Fruit fly (Drosophila melanogaster): Measurements from ENCODE around the gene CG3552.

The CG3552 gene

dm6 chr3L:9429665-9430607 lies 26.2 kb upstream of the CG3552 start, which contains the start of the genes RpS17 and MTF-1 (continued):
- no peak for TF ChIP-seq CG10959 (GFP tag; IDR thresholded peaks at IDR 0.05)
- TF ChIP-seq CG1832 (GFP tag; optimal IDR thresholded peaks at IDR 0.05) = no peak
- TF ChIP-seq Fer3 (tag; optimal IDR thresholded peaks at IDR 0.05) = peak; percentile 24
- no peak for TF ChIP-seq ab (GFP tag; optimal IDR thresholded peaks at IDR 0.05)
- TF ChIP-seq vnd (GFP tag; IDR thresholded peaks at IDR 0.05; ENCODE audit: partially characterized antibody) = no peak
- TF ChIP-seq croc (GFP tag; conservative IDR thresholded peaks at IDR 0.05) = no peak
- TF ChIP-seq grn (GFP tag; optimal IDR thresholded peaks at IDR 0.05) = peak; percentile 91
- TF ChIP-seq fd96Cb (tag; optimal IDR thresholded peaks at IDR 0.05) = no peak
- peak; percentile 47 for TF ChIP-seq tio (GFP tag; optimal IDR thresholded peaks at IDR 0.05)
- peak; percentile 56; the same call in 1 of the 4 replicates for TF ChIP-seq Dll (GFP tag; IDR thresholded peaks at IDR 0.05; ENCODE audit: partially characterized antibody)
- TF ChIP-seq cwo (GFP tag; optimal IDR thresholded peaks at IDR 0.05) = peak; percentile 7
- TF ChIP-seq CG30020 (tag; optimal IDR thresholded peaks at IDR 0.05) = peak; percentile 7
- peak; percentile 39 for TF ChIP-seq scrt (GFP tag; optimal IDR thresholded peaks at IDR 0.05)
- TF ChIP-seq pho (GFP tag; optimal IDR thresholded peaks at IDR 0.05) = no peak
- no peak for TF ChIP-seq CG34224 (GFP tag; IDR thresholded peaks at IDR 0.05; ENCODE audit: partially characterized antibody)
- TF ChIP-seq crc (GFP tag; optimal IDR thresholded peaks at IDR 0.05) = no peak
- TF ChIP-seq CG1647 (GFP tag; optimal IDR thresholded peaks at IDR 0.05) = no peak
- TF ChIP-seq emc (GFP tag; optimal IDR thresholded peaks at IDR 0.05) = no peak
- peak; percentile 57 for TF ChIP-seq kah (GFP tag; optimal IDR thresholded peaks at IDR 0.05)
- no peak for TF ChIP-seq Drgx (GFP tag; IDR thresholded peaks at IDR 0.05)
- TF ChIP-seq Oli (tag; optimal IDR thresholded peaks at IDR 0.05) = peak; percentile 40
- no peak for TF ChIP-seq CG6272 (GFP tag; IDR thresholded peaks at IDR 0.05)
- no peak for TF ChIP-seq lov (optimal IDR thresholded peaks at IDR 0.05)
- TF ChIP-seq lov (GFP tag; IDR thresholded peaks at IDR 0.05) = peak; percentile 76; the same call in 2 of the 3 replicates
- no peak; the same call in 1 of the 2 replicates for TF ChIP-seq CG9932 (GFP tag; IDR thresholded peaks at IDR 0.05)
- peak; percentile 10 for TF ChIP-seq Mad (GFP tag; optimal IDR thresholded peaks at IDR 0.05)
- no peak for TF ChIP-seq tup (GFP tag; optimal IDR thresholded peaks at IDR 0.05)
- no peak for TF ChIP-seq Dip2 (GFP tag; IDR thresholded peaks at IDR 0.05)
- peak; percentile 60 for TF ChIP-seq BtbVII (GFP tag; optimal IDR thresholded peaks at IDR 0.05)
- TF ChIP-seq CG30431 (GFP tag; optimal IDR thresholded peaks at IDR 0.05) = peak; percentile 12
- peak; percentile 22 for TF ChIP-seq CG10543 (GFP tag; optimal IDR thresholded peaks at IDR 0.05)
- TF ChIP-seq C15 (GFP tag; IDR thresholded peaks at IDR 0.05) = no peak
- TF ChIP-seq CG43689 (GFP tag; IDR thresholded peaks at IDR 0.05) = no peak
- peak; percentile 46 for TF ChIP-seq Sox100B (GFP tag; optimal IDR thresholded peaks at IDR 0.05)
- peak; percentile 10; the same call in 1 of the 3 replicates for TF ChIP-seq row (GFP tag; IDR thresholded peaks at IDR 0.05)
- no peak for TF ChIP-seq Hr51 (GFP tag; optimal IDR thresholded peaks at IDR 0.05)
- peak; percentile 41 for TF ChIP-seq CG15011 (GFP tag; optimal IDR thresholded peaks at IDR 0.05)
- no peak for TF ChIP-seq ems (GFP tag; optimal IDR thresholded peaks at IDR 0.05)
- TF ChIP-seq dmrt99B (tag; optimal IDR thresholded peaks at IDR 0.05) = peak; percentile 19
- no peak for TF ChIP-seq oc (tag; optimal IDR thresholded peaks at IDR 0.05)
- peak; percentile 51 for TF ChIP-seq Vsx1 (GFP tag; optimal IDR thresholded peaks at IDR 0.05)
- no peak for TF ChIP-seq rib (GFP tag; IDR thresholded peaks at IDR 0.05)
- peak; percentile 65 for TF ChIP-seq nau (GFP tag; optimal IDR thresholded peaks at IDR 0.05)
- peak; percentile 31 for TF ChIP-seq CG1233 (GFP tag; optimal IDR thresholded peaks at IDR 0.05)
- peak; percentile 61; the same call in 2 of the 3 replicates for TF ChIP-seq ken (GFP tag; IDR thresholded peaks at IDR 0.05)
- TF ChIP-seq slbo (GFP tag; IDR thresholded peaks at IDR 0.05) = peak; percentile 53
- peak; percentile 41; the same call in 1 of the 2 replicates for TF ChIP-seq CG31441 (GFP tag; IDR thresholded peaks at IDR 0.05)
- no peak for TF ChIP-seq gcm2 (GFP tag; optimal IDR thresholded peaks at IDR 0.05)

Data from whole organism, embryonic.